Fruit fly (Drosophila melanogaster): Measurements from ENCODE around the gene Pak.

DNA sequence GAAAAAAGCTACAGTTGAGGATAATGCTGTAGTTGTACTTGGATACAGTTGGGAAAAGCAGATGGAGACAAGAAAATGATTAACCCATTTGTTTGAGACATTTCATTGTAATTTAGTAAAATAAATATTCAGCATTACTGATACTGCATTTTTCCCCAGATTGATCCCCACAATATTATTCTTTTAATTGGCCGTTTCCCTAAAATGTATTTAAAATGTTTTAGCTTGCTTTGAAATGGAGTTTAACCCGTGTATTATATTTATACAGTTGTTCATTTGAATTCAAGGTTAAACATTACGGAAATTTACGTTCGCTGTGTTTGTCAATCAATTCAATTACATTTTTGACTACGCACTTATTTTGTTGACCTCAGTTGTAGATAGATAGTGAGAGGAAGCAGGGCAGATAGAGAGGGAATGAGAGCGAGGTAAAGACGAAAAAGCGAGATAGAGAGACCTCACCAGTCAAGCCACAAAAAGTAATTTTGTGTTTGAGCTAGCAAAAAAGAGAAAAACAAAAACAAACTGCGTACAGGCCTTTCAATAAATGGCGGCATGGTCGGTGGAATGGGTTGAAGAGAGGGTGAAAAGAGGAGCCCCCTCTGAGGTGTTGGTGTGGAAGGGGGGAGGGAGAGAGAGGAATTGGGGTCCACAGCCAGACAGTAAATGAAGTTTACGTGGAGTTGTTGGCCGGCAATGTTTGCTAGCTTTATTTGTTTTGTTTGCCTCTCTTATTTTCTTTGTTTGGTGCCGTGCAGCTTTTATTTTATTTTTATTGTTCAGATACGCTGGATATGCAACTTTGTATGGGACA lies 59.9 kb downstream of the Pak start:
- TF ChIP-seq insv (optimal IDR thresholded peaks at IDR 0.05) (no peak), ttk (optimal IDR thresholded peaks at IDR 0.05) (no peak)

Measured in Kc167 (cell line).